Fruit fly (Drosophila melanogaster) whole organism, embryonic: ENCODE data around the gene RluA-1.
A peak's percentile ranks its signal among the peaks of the same experiment; 100 is the strongest.

Experiments
- CG10267 ChIP-seq: fragments of 200-800 bp; sonication (Bioruptor generic); optimal IDR thresholded peaks from 2 replicates; lab custom pipeline; 2018; ENCODE audit warnings: missing biosample characterization, mild to moderate bottlenecking, missing genetic modification characterization, moderate library complexity
- CG10462 ChIP-seq: fragments of 200-800 bp; sonication (Bioruptor generic); optimal IDR thresholded peaks from 2 replicates; lab custom pipeline; 2016; ENCODE audit warnings: missing biosample characterization, missing genetic modification characterization
- CG12299 ChIP-seq: fragments of 200-800 bp; sonication (Bioruptor generic); optimal IDR thresholded peaks from 2 replicates; lab custom pipeline; 2018; ENCODE audit warnings: missing biosample characterization, mild to moderate bottlenecking, missing genetic modification characterization
- CG12391 ChIP-seq: fragments of 200-800 bp; sonication (Bioruptor generic); optimal IDR thresholded peaks from 3 replicates; lab custom pipeline; 2018; ENCODE audit warnings: missing biosample characterization, mild to moderate bottlenecking, missing genetic modification characterization, moderate library complexity
- CG14965 ChIP-seq: fragments of 200-800 bp; sonication (Bioruptor generic); optimal IDR thresholded peaks from 2 replicates; lab custom pipeline; 2016; ENCODE audit warnings: missing biosample characterization, missing genetic modification characterization, borderline replicate concordance
- CG16815 ChIP-seq: fragments of 200-800 bp; sonication (Bioruptor generic); optimal IDR thresholded peaks from 3 replicates; lab custom pipeline; 2017; ENCODE audit warnings: missing biosample characterization, mild to moderate bottlenecking, missing genetic modification characterization
- CG16863 ChIP-seq: fragments of 200-800 bp; sonication (Bioruptor generic); optimal IDR thresholded peaks from 3 replicates; lab custom pipeline; 2016; ENCODE audit warnings: missing biosample characterization, missing genetic modification characterization
- CG1792 ChIP-seq: fragments of 200-800 bp; sonication (Bioruptor generic); optimal IDR thresholded peaks from 2 replicates; lab custom pipeline; 2016; ENCODE audit warnings: missing biosample characterization, missing genetic modification characterization
- CG18599 ChIP-seq: fragments of 200-800 bp; sonication (Bioruptor generic); optimal IDR thresholded peaks from 3 replicates; lab custom pipeline; 2017; ENCODE audit warnings: missing biosample characterization, missing genetic modification characterization, mild to moderate bottlenecking, moderate library complexity, missing genetic modification reagents
- CG2712 ChIP-seq: fragments of 200-800 bp; optimal IDR thresholded peaks from 3 replicates; lab custom pipeline; 2019; ENCODE audit warnings: missing biosample characterization, mild to moderate bottlenecking, missing genetic modification characterization, moderate library complexity
- CG4360 ChIP-seq: fragments of 200-800 bp; sonication (Bioruptor generic); IDR thresholded peaks from 2 replicates; pipeline ENCODE4 v1.3.6; 2022; ENCODE audit warnings: missing biosample characterization, missing genetic modification characterization
- CG43689 ChIP-seq: fragments of 200-800 bp; sonication (Bioruptor generic); IDR thresholded peaks from 2 replicates; pipeline ENCODE4 v1.3.6; 2022; ENCODE audit warnings: missing biosample characterization, missing genetic modification characterization
- CG4854 ChIP-seq: fragments of 200-800 bp; sonication (Bioruptor generic); optimal IDR thresholded peaks from 2 replicates; lab custom pipeline; 2016; ENCODE audit warnings: missing biosample characterization, missing genetic modification characterization, inconsistent platforms
- CG6683 ChIP-seq: fragments of 200-800 bp; sonication (Bioruptor generic); optimal IDR thresholded peaks from 2 replicates; lab custom pipeline; 2017; ENCODE audit warnings: missing biosample characterization, mild to moderate bottlenecking, missing genetic modification characterization, missing genetic modification reagents
- CG6854 ChIP-seq: fragments of 200-800 bp; sonication (Bioruptor generic); optimal IDR thresholded peaks from 3 replicates; lab custom pipeline; 2017; ENCODE audit warnings: missing biosample characterization, mild to moderate bottlenecking, missing genetic modification characterization
- CG7271 ChIP-seq: fragments of 200-800 bp; sonication (Bioruptor generic); optimal IDR thresholded peaks from 2 replicates; lab custom pipeline; 2018; ENCODE audit warnings: missing biosample characterization, mild to moderate bottlenecking, missing genetic modification characterization, moderate library complexity
- CG8359 ChIP-seq: fragments of 200-800 bp; sonication (Bioruptor generic); optimal IDR thresholded peaks from 2 replicates; lab custom pipeline; 2017; ENCODE audit warnings: missing biosample characterization, mild to moderate bottlenecking, missing genetic modification characterization, borderline replicate concordance
- CG9215 ChIP-seq: fragments of 200-800 bp; sonication (Bioruptor generic); IDR thresholded peaks from 2 replicates; pipeline ENCODE4 v1.3.6; 2022; ENCODE audit warnings: missing biosample characterization, missing genetic modification characterization
- CG9876 ChIP-seq: fragments of 200-800 bp; sonication (Bioruptor generic); optimal IDR thresholded peaks from 2 replicates; lab custom pipeline; 2016; ENCODE audit warnings: missing biosample characterization, missing genetic modification characterization
- CrebB ChIP-seq: fragments of 200-800 bp; sonication (Bioruptor generic); optimal IDR thresholded peaks from 3 replicates; lab custom pipeline; 2018; ENCODE audit warnings: missing biosample characterization, mild to moderate bottlenecking, missing genetic modification characterization
- Eip74EF ChIP-seq, 2 experiments: fragments of 200-800 bp in 1 of 2; fragments of >200 bp in 1 of 2; sonication (Bioruptor generic) in 1 of 2; optimal IDR thresholded peaks; 2 replicates each; lab custom pipeline; 2017 to 2019; ENCODE audit warnings: missing biosample characterization in 2 of 2, missing genetic modification characterization in 2 of 2, mild to moderate bottlenecking in 1 of 2, moderate library complexity in 1 of 2
- Fer2 ChIP-seq: fragments of 200-800 bp; sonication (Bioruptor generic); optimal IDR thresholded peaks from 2 replicates; lab custom pipeline; 2018; ENCODE audit warnings: missing biosample characterization, mild to moderate bottlenecking, missing genetic modification characterization, moderate library complexity
- HLH4C ChIP-seq: fragments of 200-800 bp; sonication (Bioruptor generic); IDR thresholded peaks from 3 replicates; pipeline ENCODE4 v1.3.6; 2022; ENCODE audit warnings: missing biosample characterization, missing genetic modification characterization; ENCODE audit not compliant: partially characterized antibody
- Hr78 ChIP-seq, 2 experiments: fragments of 200-800 bp in 1 of 2; fragments of >200 bp in 1 of 2; sonication (Bioruptor generic) in 1 of 2; optimal IDR thresholded peaks; 2 replicates each; lab custom pipeline; 2017 to 2019; ENCODE audit warnings: missing biosample characterization in 2 of 2, missing genetic modification characterization in 2 of 2, mild to moderate bottlenecking in 1 of 2, moderate library complexity in 1 of 2
- Kr ChIP-seq: fragments of 200-800 bp; sonication (Bioruptor generic); optimal IDR thresholded peaks from 2 replicates; lab custom pipeline; 2017; ENCODE audit warnings: missing biosample characterization, mild to moderate bottlenecking, missing genetic modification characterization
- Mrtf ChIP-seq: fragments of 200-800 bp; sonication (Bioruptor generic); IDR thresholded peaks from 3 replicates; pipeline ENCODE4 v1.3.6; 2022; ENCODE audit warnings: missing biosample characterization, missing genetic modification characterization
- Oaz ChIP-seq: fragments of 200-800 bp; sonication (Bioruptor generic); IDR thresholded peaks from 2 replicates; pipeline ENCODE4 v1.3.6; 2022; ENCODE audit warnings: missing biosample characterization, missing genetic modification characterization
- Oli ChIP-seq: fragments of 200-800 bp; sonication (Bioruptor generic); optimal IDR thresholded peaks from 2 replicates; lab custom pipeline; 2018; ENCODE audit warnings: missing biosample characterization, mild to moderate bottlenecking, missing genetic modification characterization, moderate library complexity
- Ptx1 ChIP-seq: fragments of 200-800 bp; sonication (Bioruptor generic); IDR thresholded peaks from 2 replicates; pipeline ENCODE4 v1.3.6; 2022; ENCODE audit warnings: missing biosample characterization, missing genetic modification characterization
- Rx ChIP-seq: fragments of 200-800 bp; sonication (Bioruptor generic); IDR thresholded peaks from 2 replicates; pipeline ENCODE4 v1.3.6; 2022; ENCODE audit warnings: missing biosample characterization, missing genetic modification characterization
- Spps ChIP-seq: fragments of 200-800 bp; sonication (Bioruptor generic); optimal IDR thresholded peaks from 2 replicates; lab custom pipeline; 2018; ENCODE audit warnings: missing biosample characterization, mild to moderate bottlenecking, missing genetic modification characterization
- Tbp ChIP-seq: fragments of >200 bp; optimal IDR thresholded peaks from 2 replicates; lab custom pipeline; 2018; ENCODE audit warnings: missing biosample characterization, missing genetic modification characterization
- Xbp1 ChIP-seq: fragments of 200-800 bp; sonication (Bioruptor generic); optimal IDR thresholded peaks from 3 replicates; lab custom pipeline; 2016; ENCODE audit warnings: missing biosample characterization, mild to moderate bottlenecking, missing genetic modification characterization
- amos ChIP-seq: fragments of 200-800 bp; sonication (Bioruptor generic); IDR thresholded peaks from 2 replicates; pipeline ENCODE4 v1.3.6; 2022; ENCODE audit warnings: missing biosample characterization, missing genetic modification characterization; ENCODE audit not compliant: partially characterized antibody
- bsh ChIP-seq, 2 experiments: fragments of 200-800 bp; sonication (Bioruptor generic); optimal IDR thresholded peaks; 2 replicates each; lab custom pipeline; 2017 to 2018; ENCODE audit warnings: mild to moderate bottlenecking in 2 of 2, missing biosample characterization in 2 of 2, missing genetic modification characterization in 2 of 2, moderate library complexity in 1 of 2
- cwo ChIP-seq: fragments of 200-800 bp; sonication (Bioruptor generic); optimal IDR thresholded peaks from 3 replicates; lab custom pipeline; 2017; ENCODE audit warnings: missing biosample characterization, missing genetic modification characterization, mild to moderate bottlenecking, moderate library complexity, missing genetic modification reagents
- danr ChIP-seq: fragments of 200-800 bp; sonication (Bioruptor generic); IDR thresholded peaks from 2 replicates; pipeline ENCODE4 v1.3.6; 2022; ENCODE audit warnings: missing biosample characterization, missing genetic modification characterization
- ewg ChIP-seq: fragments of 200-800 bp; sonication (Bioruptor generic); optimal IDR thresholded peaks from 3 replicates; lab custom pipeline; 2017; ENCODE audit warnings: mild to moderate bottlenecking, missing biosample characterization, missing genetic modification reagents, missing genetic modification characterization
- fu2 ChIP-seq: fragments of 200-800 bp; sonication (Bioruptor generic); optimal IDR thresholded peaks from 2 replicates; lab custom pipeline; 2016; ENCODE audit warnings: missing biosample characterization, missing genetic modification characterization
- gcm ChIP-seq: fragments of 200-800 bp; sonication (Bioruptor generic); optimal IDR thresholded peaks from 2 replicates; lab custom pipeline; 2019; ENCODE audit warnings: missing biosample characterization, mild to moderate bottlenecking, missing genetic modification characterization, moderate library complexity
- gem ChIP-seq: fragments of 200-800 bp; sonication (Bioruptor generic); optimal IDR thresholded peaks from 2 replicates; lab custom pipeline; 2019; ENCODE audit warnings: missing biosample characterization, mild to moderate bottlenecking, missing genetic modification characterization, moderate library complexity
- lilli ChIP-seq: fragments of 200-800 bp; sonication (Bioruptor generic); optimal IDR thresholded peaks from 3 replicates; lab custom pipeline; 2016; ENCODE audit warnings: missing biosample characterization, missing genetic modification characterization
- phol ChIP-seq: fragments of 200-800 bp; sonication (Bioruptor generic); optimal IDR thresholded peaks from 3 replicates; lab custom pipeline; 2018; ENCODE audit warnings: missing biosample characterization, mild to moderate bottlenecking, missing genetic modification characterization, moderate library complexity
- pum ChIP-seq: fragments of 200-800 bp; sonication (Bioruptor generic); optimal IDR thresholded peaks from 2 replicates; lab custom pipeline; 2016; ENCODE audit warnings: missing biosample characterization, missing genetic modification characterization
- pzg ChIP-seq: fragments of 200-800 bp; sonication (Bioruptor generic); optimal IDR thresholded peaks from 3 replicates; lab custom pipeline; 2018; ENCODE audit warnings: missing biosample characterization, mild to moderate bottlenecking, missing genetic modification characterization, moderate library complexity
- salm ChIP-seq: fragments of 200-800 bp; sonication (Bioruptor generic); optimal IDR thresholded peaks from 2 replicates; lab custom pipeline; 2018; ENCODE audit warnings: missing biosample characterization, mild to moderate bottlenecking, missing genetic modification characterization
- shn ChIP-seq: fragments of 200-800 bp; sonication (Bioruptor generic); optimal IDR thresholded peaks from 3 replicates; lab custom pipeline; 2016; ENCODE audit warnings: missing biosample characterization, missing genetic modification characterization
- sisA ChIP-seq: fragments of 200-800 bp; sonication (Bioruptor generic); IDR thresholded peaks from 2 replicates; pipeline ENCODE4 v1.3.6; 2022; ENCODE audit warnings: missing biosample characterization, missing genetic modification characterization
- vfl ChIP-seq: fragments of 200-800 bp; sonication (Bioruptor generic); optimal IDR thresholded peaks from 2 replicates; lab custom pipeline; 2016; ENCODE audit warnings: missing biosample characterization, missing genetic modification characterization
- zfh2 ChIP-seq: fragments of 200-800 bp; sonication (Bioruptor generic); optimal IDR thresholded peaks from 2 replicates; lab custom pipeline; 2016; ENCODE audit warnings: missing biosample characterization, missing genetic modification characterization

The RluA-1 gene

dm6 chr2L:10428528-10428927 is 45.6 kb downstream of the RluA-1 start, which contains the start of gene CG5188 (continued):
- TF ChIP-seq gem (tag; lab: Kevin White, UChicago) (peak; percentile 74), CG16815 (GFP tag; lab: Kevin White, UChicago) (no peak), Oaz (GFP tag; lab: Robert Waterston, UW) (no peak), Rx (GFP tag; lab: Robert Waterston, UW) (no peak), CG6683 (GFP tag; lab: Kevin White, UChicago) (no peak), Xbp1 (GFP tag; lab: Kevin White, UChicago) (peak; percentile 57), cwo (GFP tag; lab: Kevin White, UChicago) (peak; percentile 27), Oli (tag; lab: Kevin White, UChicago) (peak; percentile 19), sisA (GFP tag; lab: Robert Waterston, UW) (no peak; the same call in 1 of the 2 replicates), salm (tag; lab: Kevin White, UChicago) (peak; percentile 7), ewg (GFP tag; lab: Kevin White, UChicago) (no peak), Fer2 (tag; lab: Kevin White, UChicago) (no peak), CG10462 (no peak), CG12391 (tag; lab: Kevin White, UChicago) (peak; percentile 67), CG4854 (GFP tag; lab: Kevin White, UChicago) (no peak), HLH4C (GFP tag; lab: Robert Waterston, UW) (no peak), lilli (GFP tag; lab: Kevin White, UChicago) (peak; percentile 48), CG9215 (GFP tag; lab: Robert Waterston, UW) (no peak), CG7271 (tag; lab: Kevin White, UChicago) (peak; percentile 20), bsh (GFP tag; optimal IDR thresholded peaks at IDR 0.05; lab: Kevin White, UChicago) (peak in 1 of 2 experiments; percentile 48), gcm (GFP tag; lab: Kevin White, UChicago) (peak; percentile 42), phol (tag; lab: Kevin White, UChicago) (peak; percentile 55), danr (GFP tag; lab: Robert Waterston, UW) (no peak), CG8359 (no peak), Spps (tag; lab: Kevin White, UChicago) (no peak), CG14965 (GFP tag; lab: Kevin White, UChicago) (no peak), Hr78 (GFP tag; optimal IDR thresholded peaks at IDR 0.05; lab: Kevin White, UChicago) (no peak), zfh2 (GFP tag; lab: Kevin White, UChicago) (no peak), CG9876 (GFP tag; lab: Kevin White, UChicago) (no peak), fu2 (GFP tag; lab: Kevin White, UChicago) (no peak), Mrtf (GFP tag; lab: Robert Waterston, UW) (no peak), Kr (no peak), CG4360 (GFP tag; lab: Robert Waterston, UW) (no peak), CG18599 (GFP tag; lab: Kevin White, UChicago) (no peak), CG6854 (GFP tag; lab: Kevin White, UChicago) (no peak), shn (GFP tag; lab: Kevin White, UChicago) (no peak), CG2712 (tag; lab: Kevin White, UChicago) (peak; percentile 65), pum (GFP tag; lab: Kevin White, UChicago) (no peak), vfl (GFP tag; lab: Kevin White, UChicago) (peak; percentile 28), CG43689 (GFP tag; lab: Robert Waterston, UW) (no peak), CrebB (no peak), CG10267 (tag; lab: Kevin White, UChicago) (peak; percentile 64), CG16863 (GFP tag; lab: Kevin White, UChicago) (no peak), pzg (peak; percentile 40), amos (GFP tag; lab: Robert Waterston, UW) (no peak; the same call in 1 of the 2 replicates), CG1792 (GFP tag; lab: Kevin White, UChicago) (no peak), Eip74EF (GFP tag; optimal IDR thresholded peaks at IDR 0.05; lab: Kevin White, UChicago) (peak in 1 of 2 experiments; percentile 29), Ptx1 (no peak), CG12299 (tag; lab: Kevin White, UChicago) (no peak), Tbp (no peak)
